Worm (Caenorhabditis elegans): ENCODE measurements around the gene srh-257.
"Not testable (repeated sequence)": the region's sequence is repeated elsewhere in the genome, so short reads cannot be mapped to it uniquely, and the experiment has no call there.

Gene srh-257

ce11 chrV:15406928-15407327 lies at the start of gene srh-257:
Gene srh-257, plus strand, starts transcription at chrV:15407228.
- TF ChIP-seq scrt-1 (GFP tag; IDR thresholded peaks at IDR 0.05) (no peak), aly-1 (tag; optimal IDR thresholded peaks at IDR 0.05) (no peak), F13C5.2 (tag; optimal IDR thresholded peaks at IDR 0.05) (no peak), pes-1 (GFP tag; IDR thresholded peaks at IDR 0.05) (no peak), B0310.2 (tag; optimal IDR thresholded peaks at IDR 0.05) (no peak), ets-7 (tag; optimal IDR thresholded peaks at IDR 0.05) (no peak)

ce11 chrV:15361412-15361811 lies 45.6 kb upstream of the srh-257 start, which contains the start of gene ech-1.1:
Gene ech-1.1, minus strand, starts transcription at chrV:15361512.
- TF ChIP-seq hnd-1 (tag; optimal IDR thresholded peaks at IDR 0.05); ama-1 (optimal IDR thresholded peaks at IDR 0.05); tra-4 (tag; optimal IDR thresholded peaks at IDR 0.05): not testable (repeated sequence)

ce11 chrV:15367770-15368169 lies 39.3 kb upstream of the srh-257 start:
- TF ChIP-seq hmg-4 (GFP tag; optimal IDR thresholded peaks at IDR 0.05) = no peak
- TF ChIP-seq hnd-1 (tag; optimal IDR thresholded peaks at IDR 0.05) = no peak
- TF ChIP-seq pes-1 (GFP tag; IDR thresholded peaks at IDR 0.05) = no peak
- no peak for TF ChIP-seq ceh-36 (tag; optimal IDR thresholded peaks at IDR 0.05)
- TF ChIP-seq scrt-1 (GFP tag; IDR thresholded peaks at IDR 0.05) = no peak

- TF ChIP-seq aly-1 (tag; optimal IDR thresholded peaks at IDR 0.05) (no peak), tbx-37 (GFP tag; conservative IDR thresholded peaks at IDR 0.05) (no peak), pes-1 (GFP tag; IDR thresholded peaks at IDR 0.05) (no peak)
These were observed 37.3 kb upstream of the srh-257 start, which contains the start of gene nhr-269 for ce11 chrV:15369707-15370106. Gene nhr-269, minus strand, starts transcription at chrV:15369807.

ce11 chrV:15376223-15376622 lies 30.8 kb upstream of the srh-257 start, which contains the start of gene srh-52:
Gene srh-52, minus strand, starts transcription at chrV:15376323.
- TF ChIP-seq tbx-11 (GFP tag; IDR thresholded peaks at IDR 0.05) (no peak), hmbx-1 (tag; optimal IDR thresholded peaks at IDR 0.05) (no peak), sea-1 (GFP tag; conservative IDR thresholded peaks at IDR 0.05) (no peak), ceh-36 (tag; optimal IDR thresholded peaks at IDR 0.05) (no peak), B0310.2 (tag; optimal IDR thresholded peaks at IDR 0.05) (no peak), tbx-37 (GFP tag; conservative IDR thresholded peaks at IDR 0.05) (no peak), scrt-1 (GFP tag; IDR thresholded peaks at IDR 0.05) (no peak), pes-1 (GFP tag; IDR thresholded peaks at IDR 0.05) (no peak), flt-1 (GFP tag; IDR thresholded peaks at IDR 0.05) (no peak), aly-1 (tag; optimal IDR thresholded peaks at IDR 0.05) (no peak), ets-7 (tag; optimal IDR thresholded peaks at IDR 0.05) (no peak), ama-1 (optimal IDR thresholded peaks at IDR 0.05) (no peak), hmg-4 (GFP tag; optimal IDR thresholded peaks at IDR 0.05) (no peak), tra-4 (tag; optimal IDR thresholded peaks at IDR 0.05) (no peak), ceh-13 (GFP tag; optimal IDR thresholded peaks at IDR 0.05) (no peak), hnd-1 (tag; optimal IDR thresholded peaks at IDR 0.05) (no peak)

ce11 chrV:15377903-15378302 lies 29.1 kb upstream of the srh-257 start, which contains the start of gene srh-122:
Gene srh-122, minus strand, starts transcription at chrV:15378003.
- no peak for TF ChIP-seq hmg-4 (GFP tag; optimal IDR thresholded peaks at IDR 0.05)
- no peak for TF ChIP-seq tbx-37 (GFP tag; conservative IDR thresholded peaks at IDR 0.05)
- TF ChIP-seq flt-1 (GFP tag; IDR thresholded peaks at IDR 0.05) = no peak
- no peak for TF ChIP-seq sea-1 (GFP tag; conservative IDR thresholded peaks at IDR 0.05)
- TF ChIP-seq ets-7 (tag; optimal IDR thresholded peaks at IDR 0.05) = no peak
- no peak for TF ChIP-seq B0310.2 (tag; optimal IDR thresholded peaks at IDR 0.05)
- no peak for TF ChIP-seq hnd-1 (tag; optimal IDR thresholded peaks at IDR 0.05)
- TF ChIP-seq ceh-13 (GFP tag; optimal IDR thresholded peaks at IDR 0.05) = no peak
- TF ChIP-seq aly-1 (tag; optimal IDR thresholded peaks at IDR 0.05) = no peak
- TF ChIP-seq tra-4 (tag; optimal IDR thresholded peaks at IDR 0.05) = no peak
- no peak for TF ChIP-seq pes-1 (GFP tag; IDR thresholded peaks at IDR 0.05)
- TF ChIP-seq scrt-1 (GFP tag; IDR thresholded peaks at IDR 0.05) = no peak
- no peak for TF ChIP-seq ceh-36 (tag; optimal IDR thresholded peaks at IDR 0.05)
- no peak for TF ChIP-seq F13C5.2 (tag; optimal IDR thresholded peaks at IDR 0.05)
- no peak for TF ChIP-seq ama-1 (optimal IDR thresholded peaks at IDR 0.05)
- TF ChIP-seq hmbx-1 (tag; optimal IDR thresholded peaks at IDR 0.05) = no peak
- TF ChIP-seq tbx-11 (GFP tag; IDR thresholded peaks at IDR 0.05) = no peak

ce11 chrV:15379817-15380216 lies 27.2 kb upstream of the srh-257 start, which contains the start of gene srh-251:
Gene srh-251, minus strand, starts transcription at chrV:15379917.
- TF ChIP-seq ceh-13 (GFP tag; optimal IDR thresholded peaks at IDR 0.05) = no peak
- no peak for TF ChIP-seq pes-1 (GFP tag; IDR thresholded peaks at IDR 0.05)

ce11 chrV:15380857-15381256 lies 26.2 kb upstream of the srh-257 start, which contains the start of gene dhs-23:
Gene dhs-23, plus strand, starts transcription at chrV:15381219.
- TF ChIP-seq ama-1 (optimal IDR thresholded peaks at IDR 0.05) = no peak
- TF ChIP-seq aly-1 (tag; optimal IDR thresholded peaks at IDR 0.05) = no peak
- no peak for TF ChIP-seq hmg-4 (GFP tag; optimal IDR thresholded peaks at IDR 0.05)
- no peak for TF ChIP-seq scrt-1 (GFP tag; IDR thresholded peaks at IDR 0.05)
- no peak for TF ChIP-seq ceh-36 (tag; optimal IDR thresholded peaks at IDR 0.05)
- TF ChIP-seq ceh-13 (GFP tag; optimal IDR thresholded peaks at IDR 0.05) = no peak
- TF ChIP-seq B0310.2 (tag; optimal IDR thresholded peaks at IDR 0.05) = no peak
- no peak for TF ChIP-seq tbx-11 (GFP tag; IDR thresholded peaks at IDR 0.05)
- no peak for TF ChIP-seq sea-1 (GFP tag; conservative IDR thresholded peaks at IDR 0.05)
- no peak for TF ChIP-seq ets-7 (tag; optimal IDR thresholded peaks at IDR 0.05)
- no peak for TF ChIP-seq pes-1 (GFP tag; IDR thresholded peaks at IDR 0.05)
- no peak for TF ChIP-seq hnd-1 (tag; optimal IDR thresholded peaks at IDR 0.05)
- no peak for TF ChIP-seq F13C5.2 (tag; optimal IDR thresholded peaks at IDR 0.05)
- no peak for TF ChIP-seq tbx-37 (GFP tag; conservative IDR thresholded peaks at IDR 0.05)
- TF ChIP-seq flt-1 (GFP tag; IDR thresholded peaks at IDR 0.05) = no peak
- TF ChIP-seq tra-4 (tag; optimal IDR thresholded peaks at IDR 0.05) = no peak
- no peak for TF ChIP-seq hmbx-1 (tag; optimal IDR thresholded peaks at IDR 0.05)

All from whole organism, early embryonic.